Worm (Caenorhabditis elegans): ENCODE measurements around the gene cdh-10.

The cdh-10 gene

DNA sequence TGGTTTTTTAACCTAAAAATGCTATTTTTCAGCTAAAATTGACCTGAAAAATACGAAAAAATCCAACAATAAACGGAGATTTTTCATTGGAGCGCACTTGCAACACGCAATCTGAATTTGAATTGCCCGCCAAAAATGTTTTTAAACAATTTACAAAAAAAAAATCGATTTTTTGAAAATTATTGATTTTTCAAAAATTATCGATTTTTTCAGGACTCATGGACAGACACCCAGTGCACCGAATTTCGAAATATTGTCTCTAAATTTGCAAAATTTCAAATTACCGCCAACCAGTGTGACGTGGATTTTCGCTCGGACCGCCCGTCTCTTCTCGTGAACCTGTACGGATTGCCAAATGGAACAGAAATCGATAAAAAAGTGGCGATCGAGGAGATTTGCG is 71.4 kb downstream of the cdh-10 start:
- no peak for TF ChIP-seq ceh-39 (tag; optimal IDR thresholded peaks at IDR 0.05)
- TF ChIP-seq sptf-1 (tag; optimal IDR thresholded peaks at IDR 0.05) = no peak
- no peak for TF ChIP-seq unc-62 (GFP tag; optimal IDR thresholded peaks at IDR 0.05)
- no peak for TF ChIP-seq lsy-2 (tag; optimal IDR thresholded peaks at IDR 0.05)
- no peak for TF ChIP-seq nhr-237 (tag; optimal IDR thresholded peaks at IDR 0.05)
- TF ChIP-seq tbx-8 (GFP tag; optimal IDR thresholded peaks at IDR 0.05) = no peak
- TF ChIP-seq ceh-43 (GFP tag; optimal IDR thresholded peaks at IDR 0.05) = no peak
- TF ChIP-seq hlh-1 (tag; optimal IDR thresholded peaks at IDR 0.05) = no peak
- TF ChIP-seq flh-1 (GFP tag; optimal IDR thresholded peaks at IDR 0.05) = no peak
- TF ChIP-seq ham-2 (GFP tag; optimal IDR thresholded peaks at IDR 0.05) = no peak
- no peak for TF ChIP-seq ces-1 (GFP tag; optimal IDR thresholded peaks at IDR 0.05)
- no peak for TF ChIP-seq nhr-76 (tag; optimal IDR thresholded peaks at IDR 0.05)

- TF ChIP-seq lsy-2 (tag; optimal IDR thresholded peaks at IDR 0.05) = no peak
- TF ChIP-seq zip-8 (tag; optimal IDR thresholded peaks at IDR 0.05) = no peak
- no peak for TF ChIP-seq flh-1 (GFP tag; optimal IDR thresholded peaks at IDR 0.05)
- no peak for TF ChIP-seq ces-1 (GFP tag; optimal IDR thresholded peaks at IDR 0.05)
- no peak for TF ChIP-seq ceh-43 (GFP tag; optimal IDR thresholded peaks at IDR 0.05)
- TF ChIP-seq mep-1 (tag; optimal IDR thresholded peaks at IDR 0.05) = no peak
- no peak for TF ChIP-seq ceh-83 (GFP tag; optimal IDR thresholded peaks at IDR 0.05)
- TF ChIP-seq bed-3 (GFP tag; optimal IDR thresholded peaks at IDR 0.05) = no peak
- no peak for TF ChIP-seq cnd-1 (tag; optimal IDR thresholded peaks at IDR 0.05)
- TF ChIP-seq drap-1 (GFP tag; optimal IDR thresholded peaks at IDR 0.05) = no peak
- TF ChIP-seq tbx-8 (GFP tag; optimal IDR thresholded peaks at IDR 0.05) = no peak
- no peak for TF ChIP-seq pha-4 (tag; optimal IDR thresholded peaks at IDR 0.05)
- no peak for TF ChIP-seq unc-39 (tag; optimal IDR thresholded peaks at IDR 0.05)
These were observed 72.4 kb downstream of the cdh-10 start, which contains the start of gene eri-5 for ce11 chrIV:2390804-2391203. TSS of gene eri-5 (plus strand) at chrIV:2390821.

- no peak for TF ChIP-seq snpc-4 (tag; optimal IDR thresholded peaks at IDR 0.05)
- peak; percentile 71 for TF ChIP-seq ceh-43 (GFP tag; optimal IDR thresholded peaks at IDR 0.05)
These were observed 72.9 kb downstream of the cdh-10 start for ce11 chrIV:2390251-2390672.

DNA sequence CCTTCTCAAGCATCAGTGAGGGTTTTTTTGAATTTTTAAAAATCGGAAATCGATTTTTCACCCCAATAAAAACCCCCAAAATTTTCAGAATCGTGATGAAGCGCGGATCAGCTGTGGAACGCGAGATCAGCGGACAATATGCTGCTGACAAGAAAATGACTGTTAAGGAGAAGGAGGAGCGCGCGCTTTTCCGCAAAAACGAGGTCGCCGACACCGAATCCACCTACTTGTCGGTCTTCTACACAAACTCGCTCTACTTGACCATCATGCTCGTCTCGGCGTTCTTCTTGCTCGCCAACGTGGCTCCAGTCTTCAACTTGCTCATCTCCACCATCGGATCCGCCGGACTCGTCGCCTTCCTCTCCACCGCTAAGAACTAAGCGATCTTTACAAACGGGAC is 73.4 kb downstream of the cdh-10 start:
- TF ChIP-seq sptf-1 (tag; optimal IDR thresholded peaks at IDR 0.05) = no peak
- TF ChIP-seq sem-2 (GFP tag; optimal IDR thresholded peaks at IDR 0.05) = no peak
- TF ChIP-seq pha-4 (tag; optimal IDR thresholded peaks at IDR 0.05) = no peak
- no peak for TF ChIP-seq snpc-4 (tag; optimal IDR thresholded peaks at IDR 0.05)
- TF ChIP-seq nhr-76 (tag; optimal IDR thresholded peaks at IDR 0.05) = no peak
- no peak for TF ChIP-seq elt-1 (tag; optimal IDR thresholded peaks at IDR 0.05; ENCODE audit: borderline replicate concordance, insufficient read depth)

DNA sequence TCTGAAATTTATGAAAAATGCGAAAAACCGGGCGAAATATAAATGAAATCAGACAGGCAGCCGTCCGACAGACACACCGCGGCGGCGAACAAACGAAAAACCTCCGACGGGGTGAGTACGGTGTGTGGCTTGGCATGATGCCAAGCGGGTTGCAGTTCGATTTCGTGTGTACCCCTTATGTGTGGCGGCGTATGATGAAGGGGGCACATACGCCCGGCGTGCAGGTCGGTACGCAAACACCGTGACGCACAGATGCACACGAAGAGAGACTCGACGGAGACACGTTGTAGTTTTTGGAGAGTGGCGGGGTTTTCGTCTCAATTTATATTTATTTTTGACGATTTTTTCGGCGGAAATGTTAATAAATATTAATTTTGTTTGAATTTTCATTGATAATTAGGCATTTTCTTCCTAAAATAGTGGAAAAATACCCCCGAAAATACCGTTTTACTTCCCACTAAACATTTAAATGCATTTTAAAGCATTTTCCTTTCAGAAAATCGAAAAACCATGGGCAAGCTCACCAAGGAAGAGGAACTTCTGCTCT is 74.1 kb downstream of the cdh-10 start, which contains the start of gene trap-3:
Gene trap-3 (plus strand): TSS at position 497 of the 547 bp plus-strand sequence.
- TF ChIP-seq mab-5 (tag; optimal IDR thresholded peaks at IDR 0.05) (no peak), zip-8 (tag; optimal IDR thresholded peaks at IDR 0.05) (no peak), ceh-43 (GFP tag; optimal IDR thresholded peaks at IDR 0.05) (peak; percentile 25), lsy-2 (tag; optimal IDR thresholded peaks at IDR 0.05) (peak; percentile 93), nhr-12 (tag; optimal IDR thresholded peaks at IDR 0.05) (peak; percentile 76), M03D4.4 (tag; optimal IDR thresholded peaks at IDR 0.05) (peak; percentile 82), tbx-8 (GFP tag; optimal IDR thresholded peaks at IDR 0.05) (peak; percentile 16), bed-3 (GFP tag; optimal IDR thresholded peaks at IDR 0.05) (no peak), drap-1 (GFP tag; optimal IDR thresholded peaks at IDR 0.05) (peak; percentile 76), ceh-39 (tag; optimal IDR thresholded peaks at IDR 0.05) (peak; percentile 74), mls-2 (tag; optimal IDR thresholded peaks at IDR 0.05) (peak; percentile 34), hlh-1 (tag; optimal IDR thresholded peaks at IDR 0.05) (peak; percentile 46), sem-2 (GFP tag; optimal IDR thresholded peaks at IDR 0.05) (no peak), elt-3 (tag; optimal IDR thresholded peaks at IDR 0.05) (peak; percentile 53), unc-120 (tag; optimal IDR thresholded peaks at IDR 0.05; ENCODE audit: poor library complexity, severe bottlenecking) (peak; percentile 72), lin-13 (tag; optimal IDR thresholded peaks at IDR 0.05) (peak; percentile 99), ceh-83 (GFP tag; optimal IDR thresholded peaks at IDR 0.05) (no peak), pha-4 (tag; optimal IDR thresholded peaks at IDR 0.05) (peak; percentile 99), mep-1 (tag; optimal IDR thresholded peaks at IDR 0.05) (peak; percentile 93), nhr-76 (tag; optimal IDR thresholded peaks at IDR 0.05) (no peak), blmp-1 (tag; optimal IDR thresholded peaks at IDR 0.05) (no peak), unc-62 (GFP tag; optimal IDR thresholded peaks at IDR 0.05) (peak; percentile 58), nhr-28 (tag; optimal IDR thresholded peaks at IDR 0.05) (no peak), lin-32 (GFP tag; optimal IDR thresholded peaks at IDR 0.05) (no peak), ham-2 (GFP tag; optimal IDR thresholded peaks at IDR 0.05) (peak; percentile 72), sptf-1 (tag; optimal IDR thresholded peaks at IDR 0.05) (peak; percentile 80), elt-1 (tag; optimal IDR thresholded peaks at IDR 0.05; ENCODE audit: borderline replicate concordance, insufficient read depth) (no peak), ztf-11 (tag; optimal IDR thresholded peaks at IDR 0.05) (peak; percentile 32), unc-39 (tag; optimal IDR thresholded peaks at IDR 0.05) (no peak), cnd-1 (tag; optimal IDR thresholded peaks at IDR 0.05) (peak; percentile 78), flh-1 (GFP tag; optimal IDR thresholded peaks at IDR 0.05) (no peak), nhr-237 (tag; optimal IDR thresholded peaks at IDR 0.05) (peak; percentile 93), nhr-2 (tag; optimal IDR thresholded peaks at IDR 0.05) (peak; percentile 14), ces-1 (GFP tag; optimal IDR thresholded peaks at IDR 0.05) (peak; percentile 53), snpc-4 (tag; optimal IDR thresholded peaks at IDR 0.05) (no peak)
